Fruit fly (Drosophila melanogaster) whole organism, embryonic: ENCODE data around the gene GstO3.

Experiments
- C15 ChIP-seq: fragments of 200-800 bp; sonication (Bioruptor generic); IDR thresholded peaks from 3 replicates; pipeline ENCODE4 v1.3.6; 2022; ENCODE audit warnings: missing biosample characterization, missing genetic modification characterization
- CG11085 ChIP-seq: fragments of 200-800 bp; sonication (Bioruptor generic); IDR thresholded peaks from 2 replicates; pipeline ENCODE4 v1.3.6; 2022; ENCODE audit warnings: missing biosample characterization, missing genetic modification characterization
- CG11247 ChIP-seq: fragments of 200-800 bp; sonication (Bioruptor generic); IDR thresholded peaks from 2 replicates; pipeline ENCODE4 v1.3.6; 2022; ENCODE audit warnings: missing biosample characterization, missing genetic modification characterization
- CG15269 ChIP-seq: fragments of 200-800 bp; sonication (Bioruptor generic); optimal IDR thresholded peaks from 2 replicates; lab custom pipeline; 2018; ENCODE audit warnings: missing biosample characterization, mild to moderate bottlenecking, missing genetic modification characterization, moderate library complexity
- CG1529 ChIP-seq: fragments of 200-800 bp; sonication (Bioruptor generic); optimal IDR thresholded peaks from 3 replicates; lab custom pipeline; 2018; ENCODE audit warnings: missing biosample characterization, missing genetic modification characterization
- CG15601 ChIP-seq: fragments of 200-800 bp; sonication (Bioruptor generic); optimal IDR thresholded peaks from 3 replicates; lab custom pipeline; 2019; ENCODE audit warnings: missing biosample characterization, mild to moderate bottlenecking, missing genetic modification characterization, moderate library complexity
- CG1602 ChIP-seq: fragments of 200-800 bp; sonication (Bioruptor generic); optimal IDR thresholded peaks from 3 replicates; lab custom pipeline; 2016; ENCODE audit warnings: missing biosample characterization, missing genetic modification characterization
- CG18619 ChIP-seq: fragments of 200-800 bp; sonication (Bioruptor generic); optimal IDR thresholded peaks from 3 replicates; lab custom pipeline; 2017; ENCODE audit warnings: missing biosample characterization, mild to moderate bottlenecking, missing genetic modification characterization
- CG2199 ChIP-seq: fragments of 200-800 bp; sonication (Bioruptor generic); IDR thresholded peaks from 3 replicates; pipeline ENCODE4 v1.3.6; 2022; ENCODE audit warnings: missing biosample characterization, missing genetic modification characterization
- CG2202 ChIP-seq: fragments of 200-800 bp; sonication (Bioruptor generic); optimal IDR thresholded peaks from 2 replicates; lab custom pipeline; 2018; ENCODE audit warnings: missing biosample characterization, mild to moderate bottlenecking, missing genetic modification characterization
- CG2712 ChIP-seq: fragments of 200-800 bp; optimal IDR thresholded peaks from 3 replicates; lab custom pipeline; 2019; ENCODE audit warnings: missing biosample characterization, mild to moderate bottlenecking, missing genetic modification characterization, moderate library complexity
- CG3065 ChIP-seq: fragments of 200-800 bp; sonication (Bioruptor generic); optimal IDR thresholded peaks from 2 replicates; lab custom pipeline; 2016; ENCODE audit warnings: missing biosample characterization, missing genetic modification characterization
- CG4328 ChIP-seq: fragments of 200-800 bp; sonication (Bioruptor generic); optimal IDR thresholded peaks from 3 replicates; lab custom pipeline; 2017; ENCODE audit warnings: missing biosample characterization, missing genetic modification reagents, missing genetic modification characterization
- CG43689 ChIP-seq: fragments of 200-800 bp; sonication (Bioruptor generic); IDR thresholded peaks from 2 replicates; pipeline ENCODE4 v1.3.6; 2022; ENCODE audit warnings: missing biosample characterization, missing genetic modification characterization
- CG5180 ChIP-seq: fragments of 200-800 bp; sonication (Bioruptor generic); optimal IDR thresholded peaks from 3 replicates; lab custom pipeline; 2017; ENCODE audit warnings: missing biosample characterization, missing genetic modification characterization, mild to moderate bottlenecking, moderate library complexity, missing genetic modification reagents
- CG6813 ChIP-seq: fragments of 200-800 bp; sonication (Bioruptor generic); optimal IDR thresholded peaks from 2 replicates; lab custom pipeline; 2017; ENCODE audit warnings: missing biosample characterization, missing genetic modification characterization, mild to moderate bottlenecking, moderate library complexity, missing genetic modification reagents
- CG7839 ChIP-seq: fragments of 200-800 bp; sonication (Bioruptor generic); optimal IDR thresholded peaks from 3 replicates; lab custom pipeline; 2018; ENCODE audit warnings: missing biosample characterization, mild to moderate bottlenecking, missing genetic modification characterization, moderate library complexity
- CG8924 ChIP-seq: fragments of 200-800 bp; optimal IDR thresholded peaks from 3 replicates; lab custom pipeline; 2019; ENCODE audit warnings: missing biosample characterization, mild to moderate bottlenecking, missing genetic modification characterization, moderate library complexity
- CG9215 ChIP-seq: fragments of 200-800 bp; sonication (Bioruptor generic); IDR thresholded peaks from 2 replicates; pipeline ENCODE4 v1.3.6; 2022; ENCODE audit warnings: missing biosample characterization, missing genetic modification characterization
- CkIIα-i1 ChIP-seq: fragments of 200-800 bp; sonication (Bioruptor generic); IDR thresholded peaks from 2 replicates; pipeline ENCODE4 v1.3.6; 2022; ENCODE audit warnings: missing biosample characterization, missing genetic modification characterization
- Doc2 ChIP-seq: fragments of 200-800 bp; sonication (Bioruptor generic); IDR thresholded peaks from 2 replicates; pipeline ENCODE4 v1.3.6; 2022; ENCODE audit warnings: missing biosample characterization, missing genetic modification characterization
- Fer2 ChIP-seq: fragments of 200-800 bp; sonication (Bioruptor generic); optimal IDR thresholded peaks from 2 replicates; lab custom pipeline; 2018; ENCODE audit warnings: missing biosample characterization, mild to moderate bottlenecking, missing genetic modification characterization, moderate library complexity
- GATAe ChIP-seq: fragments of 200-800 bp; sonication (Bioruptor generic); conservative IDR thresholded peaks from 2 replicates; pipeline ENCODE4 v1.3.6; 2022; ENCODE audit warnings: missing biosample characterization, missing genetic modification characterization
- Hmx ChIP-seq: fragments of 200-800 bp; sonication (Bioruptor generic); optimal IDR thresholded peaks from 2 replicates; lab custom pipeline; 2016; ENCODE audit warnings: missing biosample characterization, missing genetic modification characterization
- Hr39 ChIP-seq: fragments of >200 bp; optimal IDR thresholded peaks from 2 replicates; lab custom pipeline; 2017
- Hr51 ChIP-seq, 2 experiments: fragments of 200-800 bp; sonication (Bioruptor generic); optimal IDR thresholded peaks; 2 replicates in 1 of 2; 3 replicates in 1 of 2; lab custom pipeline; 2016 to 2018; ENCODE audit warnings: missing biosample characterization in 2 of 2, missing genetic modification characterization in 2 of 2, mild to moderate bottlenecking in 1 of 2, moderate library complexity in 1 of 2
- Meics ChIP-seq: fragments of 200-800 bp; sonication (Bioruptor generic); optimal IDR thresholded peaks from 2 replicates; lab custom pipeline; 2017; ENCODE audit warnings: missing biosample characterization, mild to moderate bottlenecking, missing genetic modification characterization
- NFAT ChIP-seq: fragments of 200-800 bp; sonication (Bioruptor generic); IDR thresholded peaks from 2 replicates; pipeline ENCODE4 v1.3.6; 2022; ENCODE audit warnings: missing biosample characterization, missing genetic modification characterization
- NK7.1 ChIP-seq: fragments of 200-800 bp; sonication (Bioruptor generic); optimal IDR thresholded peaks from 3 replicates; lab custom pipeline; 2016; ENCODE audit warnings: missing biosample characterization, missing genetic modification characterization
- PHDP ChIP-seq: fragments of 200-800 bp; sonication (Bioruptor generic); optimal IDR thresholded peaks from 3 replicates; lab custom pipeline; 2018; ENCODE audit warnings: missing biosample characterization, mild to moderate bottlenecking, missing genetic modification characterization, moderate library complexity
- Pdp1 ChIP-seq, 2 experiments: fragments of 200-800 bp; sonication (Bioruptor generic); optimal IDR thresholded peaks; 3 replicates each; lab custom pipeline; 2016; ENCODE audit warnings: missing biosample characterization in 2 of 2, missing genetic modification characterization in 2 of 2, mild to moderate bottlenecking in 1 of 2, moderate library complexity in 1 of 2
- Xrp1 ChIP-seq: fragments of 200-800 bp; sonication (Bioruptor generic); IDR thresholded peaks from 2 replicates; pipeline ENCODE4 v1.3.6; 2022; ENCODE audit warnings: missing biosample characterization, missing genetic modification characterization
- bbx ChIP-seq: fragments of 200-800 bp; sonication (Bioruptor generic); IDR thresholded peaks from 2 replicates; pipeline ENCODE4 v1.3.6; 2022; ENCODE audit warnings: missing biosample characterization, missing genetic modification characterization; ENCODE audit not compliant: partially characterized antibody
- crc ChIP-seq: fragments of 200-800 bp; sonication (Bioruptor generic); optimal IDR thresholded peaks from 2 replicates; lab custom pipeline; 2016; ENCODE audit warnings: missing biosample characterization, missing genetic modification characterization
- en ChIP-seq: fragments of 200-800 bp; sonication (Bioruptor generic); optimal IDR thresholded peaks from 2 replicates; lab custom pipeline; 2016; ENCODE audit warnings: missing biosample characterization, missing genetic modification characterization
- fd102C ChIP-seq: fragments of 200-800 bp; sonication (Bioruptor generic); optimal IDR thresholded peaks from 2 replicates; lab custom pipeline; 2018; ENCODE audit warnings: missing biosample characterization, mild to moderate bottlenecking, missing genetic modification characterization, moderate library complexity
- grau ChIP-seq: fragments of 200-800 bp; optimal IDR thresholded peaks from 3 replicates; lab custom pipeline; 2019; ENCODE audit warnings: missing biosample characterization, mild to moderate bottlenecking, missing genetic modification characterization, moderate library complexity
- jigr1 ChIP-seq: fragments of 200-800 bp; sonication (Bioruptor generic); IDR thresholded peaks from 3 replicates; pipeline ENCODE4 v1.3.6; 2022; ENCODE audit warnings: missing biosample characterization, missing genetic modification characterization
- lab ChIP-seq: fragments of 200-800 bp; sonication (Bioruptor generic); optimal IDR thresholded peaks from 3 replicates; lab custom pipeline; 2017; ENCODE audit warnings: missing biosample characterization, missing genetic modification characterization, mild to moderate bottlenecking, moderate library complexity, missing genetic modification reagents
- lbe ChIP-seq: fragments of 200-800 bp; sonication (Bioruptor generic); optimal IDR thresholded peaks from 2 replicates; lab custom pipeline; 2016; ENCODE audit warnings: missing biosample characterization, mild to moderate bottlenecking, missing genetic modification characterization
- lov ChIP-seq, 2 experiments: fragments of 200-800 bp in 1 of 2; fragments of >200 bp in 1 of 2; sonication (Bioruptor generic) in 1 of 2; IDR thresholded peaks in 1 of 2; optimal IDR thresholded peaks in 1 of 2; 2 replicates in 1 of 2; 3 replicates in 1 of 2; pipeline versions ENCODE4 v1.3.6 to Lab custom; 2017 to 2022; ENCODE audit warnings: missing biosample characterization in 1 of 2, missing genetic modification characterization in 1 of 2
- mam ChIP-seq: fragments of 200-800 bp; sonication (Bioruptor generic); optimal IDR thresholded peaks from 3 replicates; lab custom pipeline; 2016; ENCODE audit warnings: missing biosample characterization, missing genetic modification characterization
- onecut ChIP-seq: fragments of 200-800 bp; sonication (Bioruptor generic); IDR thresholded peaks from 2 replicates; pipeline ENCODE4 v1.3.6; 2022; ENCODE audit warnings: missing biosample characterization, missing genetic modification characterization
- pfk ChIP-seq: fragments of 200-800 bp; sonication (Bioruptor generic); optimal IDR thresholded peaks from 2 replicates; lab custom pipeline; 2018; ENCODE audit warnings: missing biosample characterization, mild to moderate bottlenecking, missing genetic modification characterization, moderate library complexity
- pho ChIP-seq: fragments of 200-800 bp; sonication (Bioruptor generic); optimal IDR thresholded peaks from 2 replicates; lab custom pipeline; 2016; ENCODE audit warnings: missing biosample characterization, missing genetic modification characterization
- sens ChIP-seq: fragments of 200-800 bp; sonication (Bioruptor generic); peaks from one replicate; lab custom pipeline; 2016; ENCODE audit warnings: missing biosample characterization, missing genetic modification characterization
- tna ChIP-seq: fragments of 200-800 bp; sonication (Bioruptor generic); IDR thresholded peaks from 2 replicates; pipeline ENCODE4 v1.3.6; 2022; ENCODE audit warnings: missing biosample characterization, missing genetic modification characterization; ENCODE audit not compliant: partially characterized antibody
- toy ChIP-seq: fragments of 200-800 bp; sonication (Bioruptor generic); IDR thresholded peaks from 2 replicates; pipeline ENCODE4 v1.3.6; 2022; ENCODE audit warnings: missing biosample characterization, missing genetic modification characterization
- vvl ChIP-seq: fragments of 200-800 bp; sonication (Bioruptor generic); IDR thresholded peaks from 2 replicates; pipeline ENCODE4 v1.3.6; 2022; ENCODE audit warnings: missing biosample characterization, missing genetic modification characterization

The GstO3 gene

dm6 chr3L:8527829-8528228, 9.1 kb downstream of the GstO3 start:
- TF ChIP-seq grau (tag; lab: Kevin White, UChicago) (peak; percentile 41), tna (GFP tag; lab: Robert Waterston, UW) (peak; percentile 27; the same call in 1 of the 2 replicates), CG2199 (peak; percentile 20; the same call in 1 of the 3 replicates), onecut (GFP tag; lab: Robert Waterston, UW) (no peak), CG1529 (GFP tag; lab: Kevin White, UChicago) (peak; percentile 69)
- TF ChIP-seq, all 482 proteins: peak for 4

dm6 chr3L:8528546-8528945, 9.9 kb downstream of the GstO3 start:
- TF ChIP-seq en (GFP tag; lab: Kevin White, UChicago) = no peak
- no peak for TF ChIP-seq pfk (GFP tag; lab: Kevin White, UChicago)
- no peak for TF ChIP-seq NK7.1 (GFP tag; lab: Kevin White, UChicago)
- no peak for TF ChIP-seq lab
- TF ChIP-seq mam (GFP tag; lab: Kevin White, UChicago) = no peak
- no peak for TF ChIP-seq CG8924 (tag; lab: Kevin White, UChicago)
- TF ChIP-seq Hr51 (GFP tag; optimal IDR thresholded peaks at IDR 0.05; lab: Kevin White, UChicago) = no peak
- no peak for TF ChIP-seq CG2712
- TF ChIP-seq Doc2 (GFP tag; lab: Robert Waterston, UW) = no peak
- TF ChIP-seq CG43689 (GFP tag; lab: Robert Waterston, UW) = no peak
- 0 out of 2 replicates have a peak, but pooled peaks have one; percentile 6 for TF ChIP-seq CG11247 (GFP tag; lab: Robert Waterston, UW)
- TF ChIP-seq Xrp1 (GFP tag; lab: Robert Waterston, UW) = 0 out of 2 replicates have a peak, but pooled peaks have one; percentile 8
- TF ChIP-seq Hmx (GFP tag; lab: Kevin White, UChicago) = no peak
- TF ChIP-seq CG2202 (tag; lab: Kevin White, UChicago) = no peak
- no peak for TF ChIP-seq crc (GFP tag; lab: Kevin White, UChicago)
- TF ChIP-seq CG3065 (GFP tag; lab: Kevin White, UChicago) = no peak
- TF ChIP-seq CG6813 (GFP tag; lab: Kevin White, UChicago) = no peak
- TF ChIP-seq CG7839 (tag; lab: Kevin White, UChicago) = no peak
- no peak for TF ChIP-seq PHDP
- TF ChIP-seq sens (GFP tag; lab: Kevin White, UChicago) = peak; percentile 74
- TF ChIP-seq lov (optimal IDR thresholded peaks at IDR 0.05; lab: Kevin White, UChicago) = no peak
- no peak for TF ChIP-seq lov (GFP tag; IDR thresholded peaks at IDR 0.05; lab: Robert Waterston, UW)
- TF ChIP-seq vvl (GFP tag; lab: Robert Waterston, UW) = peak; percentile 35; the same call in 1 of the 2 replicates
- no peak for TF ChIP-seq fd102C
- TF ChIP-seq CG4328 (GFP tag; lab: Kevin White, UChicago) = no peak
- TF ChIP-seq NFAT = no peak
- no peak for TF ChIP-seq GATAe (GFP tag; lab: Robert Waterston, UW)
- no peak for TF ChIP-seq Pdp1 (GFP tag; optimal IDR thresholded peaks at IDR 0.05; lab: Kevin White, UChicago)
- no peak for TF ChIP-seq bbx (GFP tag; lab: Robert Waterston, UW)
- TF ChIP-seq jigr1 (GFP tag; lab: Robert Waterston, UW) = no peak
- TF ChIP-seq pho (GFP tag; lab: Kevin White, UChicago) = no peak
- TF ChIP-seq CG1602 = no peak
- TF ChIP-seq lbe (GFP tag; lab: Kevin White, UChicago) = peak; percentile 3
- no peak for TF ChIP-seq Fer2 (tag; lab: Kevin White, UChicago)
- no peak for TF ChIP-seq CkIIα-i1
- no peak for TF ChIP-seq Hr39 (lab: Kevin White, UChicago)
- no peak for TF ChIP-seq Meics (GFP tag; lab: Kevin White, UChicago)
- TF ChIP-seq CG15601 = no peak
- TF ChIP-seq CG5180 = no peak
- TF ChIP-seq CG18619 (GFP tag; lab: Kevin White, UChicago) = no peak
- no peak for TF ChIP-seq CG15269
- TF ChIP-seq C15 = no peak
- no peak for TF ChIP-seq toy
- no peak for TF ChIP-seq CG11085
- TF ChIP-seq CG9215 (GFP tag; lab: Robert Waterston, UW) = no peak
